Worm (Caenorhabditis elegans) whole organism, L1 larva: ENCODE data around the gene C24D10.4.
A peak's percentile ranks its signal among the peaks of the same experiment; 100 is the strongest.
"Not testable (repeated sequence)": the region's sequence is repeated elsewhere in the genome, so short reads cannot be mapped to it uniquely, and the experiment has no call there.

Experiments used
- C04F5.9 ChIP-seq: sonication (generic microtip); optimal IDR thresholded peaks from 2 replicates; lab custom pipeline; 2016; ENCODE audit warnings: missing genetic modification characterization, missing compliant biosample characterization
- F16B12.6 ChIP-seq: fragments of 150-350 bp; optimal IDR thresholded peaks from 2 replicates; lab custom pipeline; 2014; ENCODE audit warnings: missing biosample characterization, missing genetic modification characterization
- ama-1 ChIP-seq: fragments of 150-350 bp; optimal IDR thresholded peaks from 2 replicates; lab custom pipeline; 2014
- blmp-1 ChIP-seq: fragments of 150-350 bp; optimal IDR thresholded peaks from 2 replicates; lab custom pipeline; 2014; ENCODE audit warnings: missing biosample characterization, missing genetic modification characterization
- ceh-82 ChIP-seq, 3 experiments: fragments of 150-350 bp in 1 of 3; sonication (generic microtip) in 2 of 3; optimal IDR thresholded peaks; 2 replicates each; lab custom pipeline; 2014 to 2017; ENCODE audit warnings: missing biosample characterization in 3 of 3, missing genetic modification characterization in 3 of 3
- ceh-90 ChIP-seq: sonication (generic microtip); optimal IDR thresholded peaks from 2 replicates; lab custom pipeline; 2016; ENCODE audit warnings: missing genetic modification characterization, missing compliant biosample characterization
- dpl-1 ChIP-seq, 3 experiments: fragments of 150-350 bp in 2 of 3; sonication (generic microtip) in 1 of 3; optimal IDR thresholded peaks; 2 replicates each; lab custom pipeline; 2014 to 2017; ENCODE audit warnings: missing biosample characterization in 3 of 3, missing genetic modification characterization in 3 of 3, missing genetic modification reagents in 3 of 3
- dsc-1 ChIP-seq: sonication (generic microtip); optimal IDR thresholded peaks from 2 replicates; lab custom pipeline; 2016; ENCODE audit warnings: mild to moderate bottlenecking, missing genetic modification characterization, missing compliant biosample characterization
- efl-1 ChIP-seq, 4 experiments: fragments of 150-350 bp; optimal IDR thresholded peaks in 3 of 4; peaks in 1 of 4; 1 replicate in 1 of 4; 2 replicates in 3 of 4; lab custom pipeline; 2014; ENCODE audit warnings: missing biosample characterization in 2 of 4, missing genetic modification characterization in 2 of 4, missing genetic modification reagents in 2 of 4
- efl-3 ChIP-seq: fragments of 200-800 bp; sonication (Bioruptor generic); optimal IDR thresholded peaks from 2 replicates; lab custom pipeline; 2018; ENCODE audit warnings: mild to moderate bottlenecking, missing genetic modification characterization, missing compliant biosample characterization
- egl-13 ChIP-seq: sonication (generic microtip); optimal IDR thresholded peaks from 2 replicates; lab custom pipeline; 2016; ENCODE audit warnings: missing genotype, missing genetic modification reagents, missing genetic modification characterization, missing compliant biosample characterization
- egl-27 ChIP-seq, 2 experiments: fragments of 150-350 bp in 1 of 2; sonication (generic microtip); optimal IDR thresholded peaks; 3 replicates each; lab custom pipeline; 2017 to 2018; ENCODE audit warnings: missing biosample characterization in 2 of 2, missing genetic modification characterization in 2 of 2, missing genetic modification reagents in 2 of 2
- elt-3 ChIP-seq, 6 experiments: fragments of 150-350 bp in 1 of 6; sonication (generic microtip); optimal IDR thresholded peaks; 2 replicates each; lab custom pipeline; 2017 to 2018; ENCODE audit warnings: missing biosample characterization in 6 of 6, missing genetic modification characterization in 6 of 6, inconsistent platforms in 1 of 6
- lin-15B ChIP-seq: fragments of 150-350 bp; sonication (generic microtip); optimal IDR thresholded peaks from 3 replicates; lab custom pipeline; 2014; ENCODE audit warnings: missing biosample characterization, missing genetic modification characterization
- lin-35 ChIP-seq, 2 experiments: fragments of 150-350 bp; optimal IDR thresholded peaks; 2 replicates each; lab custom pipeline; 2014; ENCODE audit warnings: missing biosample characterization in 2 of 2, missing genetic modification characterization in 2 of 2, missing genetic modification reagents in 2 of 2
- lsy-2 ChIP-seq, 2 experiments: fragments of 150-350 bp; optimal IDR thresholded peaks; 2 replicates each; lab custom pipeline; 2014; ENCODE audit warnings: missing biosample characterization in 2 of 2, missing genetic modification characterization in 2 of 2
- mab-9 ChIP-seq: fragments of 200-800 bp; sonication (Bioruptor generic); IDR thresholded peaks from 2 replicates; pipeline ENCODE4 v1.3.6; 2022; ENCODE audit warnings: missing genetic modification reagents, missing genetic modification characterization, missing compliant biosample characterization
- mef-2 ChIP-seq: fragments of 150-350 bp; optimal IDR thresholded peaks from 2 replicates; lab custom pipeline; 2014; ENCODE audit warnings: missing biosample characterization, missing genetic modification characterization
- nhr-19 ChIP-seq: fragments of 200-800 bp; sonication (Bioruptor generic); conservative IDR thresholded peaks from 2 replicates; pipeline ENCODE4 v1.3.6; 2022; ENCODE audit warnings: missing genetic modification characterization, missing compliant biosample characterization
- nhr-20 ChIP-seq: sonication (generic microtip); optimal IDR thresholded peaks from 2 replicates; lab custom pipeline; 2016; ENCODE audit warnings: mild to moderate bottlenecking, missing genetic modification characterization, missing compliant biosample characterization
- nhr-28 ChIP-seq: fragments of 150-350 bp; optimal IDR thresholded peaks from 2 replicates; lab custom pipeline; 2014; ENCODE audit warnings: missing biosample characterization, missing genetic modification characterization
- nhr-71 ChIP-seq: sonication (generic microtip); optimal IDR thresholded peaks from 2 replicates; lab custom pipeline; 2016; ENCODE audit warnings: mild to moderate bottlenecking, missing genetic modification characterization, moderate library complexity, missing compliant biosample characterization
- nhr-76 ChIP-seq: sonication (generic microtip); optimal IDR thresholded peaks from 2 replicates; lab custom pipeline; 2017; ENCODE audit warnings: missing biosample characterization, missing genetic modification characterization
- nhr-77 ChIP-seq: fragments of 150-350 bp; optimal IDR thresholded peaks from 2 replicates; lab custom pipeline; 2014; ENCODE audit warnings: missing biosample characterization, missing genetic modification characterization
- pag-3 ChIP-seq: sonication (generic microtip); optimal IDR thresholded peaks from 2 replicates; lab custom pipeline; 2017; ENCODE audit warnings: missing genetic modification characterization, mild to moderate bottlenecking, missing compliant biosample characterization, antibody characterized with exemption, borderline replicate concordance; ENCODE audit not compliant: insufficient read depth
- rnt-1 ChIP-seq: sonication (generic microtip); optimal IDR thresholded peaks from 2 replicates; lab custom pipeline; 2016; ENCODE audit warnings: mild to moderate bottlenecking, missing genetic modification characterization, moderate library complexity, missing compliant biosample characterization
- skn-1 ChIP-seq: fragments of 150-350 bp; optimal IDR thresholded peaks from 2 replicates; lab custom pipeline; 2014; ENCODE audit warnings: missing biosample characterization, missing genetic modification characterization
- snpc-4 ChIP-seq: fragments of 150-350 bp; optimal IDR thresholded peaks from 2 replicates; lab custom pipeline; 2014; ENCODE audit warnings: missing biosample characterization, missing genetic modification characterization
- snu-23 ChIP-seq: sonication (generic microtip); optimal IDR thresholded peaks from 2 replicates; lab custom pipeline; 2016; ENCODE audit warnings: missing genetic modification characterization, missing compliant biosample characterization
- sox-4 ChIP-seq: sonication (generic microtip); optimal IDR thresholded peaks from 2 replicates; lab custom pipeline; 2016; ENCODE audit warnings: missing genetic modification characterization, missing compliant biosample characterization
- sup-37 ChIP-seq: fragments of 200-800 bp; sonication (Bioruptor generic); optimal IDR thresholded peaks from 2 replicates; lab custom pipeline; 2018; ENCODE audit warnings: mild to moderate bottlenecking, missing genetic modification characterization, missing compliant biosample characterization
- swsn-7 ChIP-seq: sonication (generic microtip); optimal IDR thresholded peaks from 2 replicates; lab custom pipeline; 2016; ENCODE audit warnings: missing genetic modification characterization, missing compliant biosample characterization
- tlp-1 ChIP-seq: fragments of 150-350 bp; optimal IDR thresholded peaks from 2 replicates; lab custom pipeline; 2014; ENCODE audit warnings: missing biosample characterization, missing genetic modification characterization
- unc-130 ChIP-seq: fragments of 150-350 bp; optimal IDR thresholded peaks from 2 replicates; lab custom pipeline; 2017; ENCODE audit warnings: missing biosample characterization, missing genetic modification characterization, inconsistent platforms
- unc-86 ChIP-seq: sonication (generic microtip); optimal IDR thresholded peaks from 2 replicates; lab custom pipeline; 2016; ENCODE audit warnings: missing genetic modification characterization, missing compliant biosample characterization
- unc-98 ChIP-seq: fragments of 200-800 bp; sonication (Bioruptor generic); IDR thresholded peaks from 2 replicates; pipeline ENCODE4 v1.3.6; 2022; ENCODE audit warnings: missing genetic modification characterization, missing compliant biosample characterization
- ztf-11 ChIP-seq, 2 experiments: sonication (generic microtip); optimal IDR thresholded peaks; 2 replicates each; lab custom pipeline; 2016 to 2017; ENCODE audit warnings: missing genetic modification characterization in 2 of 2, missing biosample characterization in 1 of 2, missing compliant biosample characterization in 1 of 2

Gene C24D10.4

ce11 chrIV:5149793-5150192 lies 10.5 kb upstream of the C24D10.4 start, which contains the start of gene C24D10.5:
TSS of gene C24D10.5 (plus strand) at chrIV:5150093.
- TF ChIP-seq nhr-19 (GFP tag; lab: Robert Waterston, UW), result no peak
- no peak for TF ChIP-seq egl-27 (tag; optimal IDR thresholded peaks at IDR 0.05; lab: Kevin White, UChicago)
- TF ChIP-seq mef-2 (tag; lab: Kevin White, UChicago), result no peak
- TF ChIP-seq snpc-4 (tag; lab: Kevin White, UChicago), result no peak
- no peak for TF ChIP-seq lin-35 (GFP tag; optimal IDR thresholded peaks at IDR 0.05; lab: Kevin White, UChicago)

- TF ChIP-seq ztf-11 (tag; optimal IDR thresholded peaks at IDR 0.05; lab: Kevin White, UChicago), result no peak
- TF ChIP-seq dsc-1 (tag; lab: Kevin White, UChicago), result peak; percentile 0
These were observed 7.9 kb upstream of the C24D10.4 start, which contains the start of gene soc-2 for ce11 chrIV:5152391-5152790. TSS of gene soc-2 (minus strand) at chrIV:5152491.

- no peak for TF ChIP-seq nhr-28 (tag; lab: Kevin White, UChicago)
- TF ChIP-seq lin-15B (tag; lab: Kevin White, UChicago), result no peak
- TF ChIP-seq, all 84 proteins: peak for 0
These were observed 3.1 kb upstream of the C24D10.4 start, which contains the start of gene C24D10.49 for ce11 chrIV:5157226-5157625. TSS of gene C24D10.49 (minus strand) at chrIV:5157326.

- not testable (repeated sequence) for TF ChIP-seq swsn-7 (tag; lab: Kevin White, UChicago); sox-4; dsc-1 (tag; lab: Kevin White, UChicago)
- TF ChIP-seq, all 84 proteins: peak for 0; not testable (repeated sequence) for 84
These were observed 2.6 kb downstream of the C24D10.4 start, which contains the start of the genes nspd-3 and C24D10.2 for ce11 chrIV:5162941-5163340. TSS of gene nspd-3 (minus strand) at chrIV:5163041. TSS of gene C24D10.2 (plus strand) at chrIV:5163339.

ce11 chrIV:5165626-5166025 lies 5.3 kb downstream of the C24D10.4 start, which contains the start of gene nspd-6:
TSS of gene nspd-6 (minus strand) at chrIV:5165726.
- not testable (repeated sequence) for TF ChIP-seq skn-1 (tag; lab: Kevin White, UChicago); lsy-2 (tag; optimal IDR thresholded peaks at IDR 0.05; lab: Kevin White, UChicago); C04F5.9 (tag; lab: Kevin White, UChicago)

- TF ChIP-seq unc-98 (GFP tag; lab: Robert Waterston, UW) (no peak), mab-9 (GFP tag; lab: Robert Waterston, UW) (no peak), lsy-2 (tag; optimal IDR thresholded peaks at IDR 0.05; lab: Kevin White, UChicago) (no peak), blmp-1 (no peak), nhr-28 (tag; lab: Kevin White, UChicago) (no peak), ceh-82 (tag; optimal IDR thresholded peaks at IDR 0.05; lab: Kevin White, UChicago) (no peak), efl-3 (GFP tag; lab: Kevin White, UChicago) (no peak), lin-35 (GFP tag; optimal IDR thresholded peaks at IDR 0.05; lab: Kevin White, UChicago) (no peak)
These were observed 5.7 kb downstream of the C24D10.4 start, which contains the start of gene ptp-5.1 for ce11 chrIV:5166030-5166429. TSS of gene ptp-5.1 (plus strand) at chrIV:5166330.

ce11 chrIV:5169335-5169734 lies 9.0 kb downstream of the C24D10.4 start:
- TF ChIP-seq sup-37 (GFP tag; lab: Kevin White, UChicago), result no peak
- no peak for TF ChIP-seq egl-27 (tag; optimal IDR thresholded peaks at IDR 0.05; lab: Kevin White, UChicago)
- no peak for TF ChIP-seq unc-130
- TF ChIP-seq F16B12.6 (tag; lab: Kevin White, UChicago), result no peak
- TF ChIP-seq dpl-1 (GFP tag; optimal IDR thresholded peaks at IDR 0.05; lab: Kevin White, UChicago), result peak in 1 of 3 experiments; percentile 1
- TF ChIP-seq nhr-77 (tag; lab: Kevin White, UChicago), result no peak
- peak; percentile 17 to 40 for TF ChIP-seq efl-1 (optimal IDR thresholded peaks at IDR 0.05; lab: Kevin White, UChicago)
- peak; percentile 16 to 59 for TF ChIP-seq efl-1 (GFP tag; optimal IDR thresholded peaks at IDR 0.05 in 1 of 2; lab: Kevin White, UChicago)
- no peak for TF ChIP-seq C04F5.9 (tag; lab: Kevin White, UChicago)
- peak; percentile 43 for TF ChIP-seq snu-23 (GFP tag; lab: Kevin White, UChicago)
- peak; percentile 42 for TF ChIP-seq nhr-76
- TF ChIP-seq dsc-1 (tag; lab: Kevin White, UChicago), result peak; percentile 80
- no peak for TF ChIP-seq egl-13 (tag; lab: Kevin White, UChicago)
- TF ChIP-seq tlp-1 (tag; lab: Kevin White, UChicago), result no peak
- TF ChIP-seq rnt-1 (tag; lab: Kevin White, UChicago), result peak; percentile 55
- no peak for TF ChIP-seq ceh-82 (tag; optimal IDR thresholded peaks at IDR 0.05; lab: Kevin White, UChicago)
- no peak for TF ChIP-seq skn-1 (tag; lab: Kevin White, UChicago)
- TF ChIP-seq nhr-19 (GFP tag; lab: Robert Waterston, UW), result peak; percentile 25
- TF ChIP-seq unc-98 (GFP tag; lab: Robert Waterston, UW), result 0 out of 2 replicates have a peak, but pooled peaks have one; percentile 44
- TF ChIP-seq pag-3, result peak; percentile 43
- TF ChIP-seq ama-1 (lab: Kevin White, UChicago), result no peak
- TF ChIP-seq elt-3 (tag; optimal IDR thresholded peaks at IDR 0.05; lab: Kevin White, UChicago), result no peak
- peak; percentile 70 for TF ChIP-seq nhr-71 (tag; lab: Kevin White, UChicago)
- TF ChIP-seq unc-86 (tag; lab: Kevin White, UChicago), result no peak
- TF ChIP-seq ceh-90 (tag; lab: Kevin White, UChicago), result no peak
- peak; percentile 12 for TF ChIP-seq swsn-7 (tag; lab: Kevin White, UChicago)
- peak; percentile 7 for TF ChIP-seq nhr-20 (tag; lab: Kevin White, UChicago)
